Worm (Caenorhabditis elegans) whole organism, L4/young adult: ENCODE data around the gene dpy-19.

Experiments
- dao-5 ChIP-seq: sonication (generic microtip); optimal IDR thresholded peaks from 2 replicates; lab custom pipeline; 2016; ENCODE audit warnings: missing genotype, missing genetic modification characterization, moderate library complexity, missing compliant biosample characterization
- him-1 ChIP-seq: sonication (generic microtip); optimal IDR thresholded peaks from 2 replicates; lab custom pipeline; 2016; ENCODE audit warnings: missing genotype, missing genetic modification reagents, missing genetic modification characterization, missing compliant biosample characterization

DNA sequence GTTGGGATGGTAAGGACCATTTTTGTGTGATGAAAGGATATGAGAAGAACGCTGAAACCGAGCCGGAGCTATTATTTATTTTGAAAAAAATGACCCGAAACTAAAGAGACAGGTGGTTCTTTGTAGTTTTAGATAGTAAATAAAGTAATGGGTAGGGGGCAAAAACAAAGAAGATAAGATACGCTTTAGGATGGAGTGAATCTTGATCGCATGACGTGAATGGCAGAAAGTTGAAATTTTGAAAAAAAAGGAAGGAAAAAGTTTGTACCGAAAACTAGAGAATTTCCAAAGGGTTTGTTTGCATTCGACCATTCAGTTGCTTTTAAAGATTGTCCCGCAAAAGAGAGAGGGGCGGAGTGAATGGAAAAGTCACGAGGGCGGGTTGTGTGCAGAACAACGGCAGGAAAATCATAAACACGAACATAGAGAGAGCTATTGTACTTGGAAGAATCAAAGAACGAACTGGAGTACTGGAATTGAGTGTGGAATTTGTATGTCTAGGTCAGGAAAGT is 13.4 kb downstream of the dpy-19 start, which contains the start of gene F22B7.9:
- TF ChIP-seq dao-5 (tag; lab: Kevin White, UChicago) (no peak), him-1 (tag; lab: Kevin White, UChicago) (no peak)
